Fruit fly (Drosophila melanogaster) S2 (cell line): ENCODE results near the gene Ir7d.

ENCODE experiments used
- CG8478 ChIP-seq: fragments of >200 bp; optimal IDR thresholded peaks from 2 replicates; lab custom pipeline; 2018
- CTCF ChIP-seq, 2 experiments: fragments of >200 bp; optimal IDR thresholded peaks; 2 replicates each; lab custom pipeline; 2018

Gene Ir7d

dm6 chrX:7888386-7889024 is 9.9 kb upstream of the Ir7d start, which contains the start of gene Acat1:
Gene Acat1, minus strand, starts transcription at chrX:7888785.
- no peak for TF ChIP-seq CG8478 (lab: Kevin White, UChicago)
- TF ChIP-seq CTCF (optimal IDR thresholded peaks at IDR 0.05; lab: Kevin White, UChicago), result no peak

- TF ChIP-seq CTCF (optimal IDR thresholded peaks at IDR 0.05; lab: Kevin White, UChicago) (no peak), CG8478 (lab: Kevin White, UChicago) (no peak)
Observed at dm6 chrX:7884360-7884759, 5.7 kb upstream of the Ir7d start, which contains the start of gene Ir7g. Gene Ir7g, plus strand, starts transcription at chrX:7884660.

- TF ChIP-seq CTCF (optimal IDR thresholded peaks at IDR 0.05; lab: Kevin White, UChicago) (no peak), CG8478 (lab: Kevin White, UChicago) (no peak)
Observed at dm6 chrX:7883926-7884325, 5.3 kb upstream of the Ir7d start, which contains the start of gene Ir7f. Gene Ir7f, minus strand, starts transcription at chrX:7884026.

dm6 chrX:7881579-7881978 is 2.9 kb upstream of the Ir7d start, which contains the start of gene Ir7e:
Gene Ir7e, minus strand, starts transcription at chrX:7881679.
- TF ChIP-seq CG8478 (lab: Kevin White, UChicago) (no peak), CTCF (optimal IDR thresholded peaks at IDR 0.05; lab: Kevin White, UChicago) (no peak)

DNA sequence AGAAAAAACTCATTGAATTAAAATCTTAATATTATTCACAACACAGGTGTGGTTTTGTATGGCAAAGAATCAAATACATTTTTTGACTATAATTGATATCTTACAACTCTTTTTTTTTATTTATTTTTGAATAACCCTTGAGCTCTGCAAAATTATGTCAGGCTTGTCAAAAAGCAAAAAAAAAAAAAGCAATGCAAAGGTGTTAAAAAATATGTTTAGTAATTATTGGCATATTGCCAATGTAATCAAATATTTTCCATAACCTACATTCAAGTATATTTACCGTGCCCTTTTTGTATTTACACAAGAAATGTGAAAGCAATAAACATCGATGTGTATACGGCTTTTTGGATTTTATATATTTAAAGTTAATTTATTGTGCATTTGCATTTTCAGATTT is 4.5 kb downstream of the Ir7d start, which contains the start of gene Ir7c:
Gene Ir7c (plus strand): TSS at position 301 of the 400 bp plus-strand sequence.
- no peak for TF ChIP-seq CG8478 (lab: Kevin White, UChicago)

- TF ChIP-seq CTCF (optimal IDR thresholded peaks at IDR 0.05; lab: Kevin White, UChicago) (no peak), CG8478 (lab: Kevin White, UChicago) (no peak)
Observed at dm6 chrX:7873172-7873930, 5.3 kb downstream of the Ir7d start, which contains the start of gene dec. Gene dec, minus strand, starts transcription at chrX:7873222.

DNA sequence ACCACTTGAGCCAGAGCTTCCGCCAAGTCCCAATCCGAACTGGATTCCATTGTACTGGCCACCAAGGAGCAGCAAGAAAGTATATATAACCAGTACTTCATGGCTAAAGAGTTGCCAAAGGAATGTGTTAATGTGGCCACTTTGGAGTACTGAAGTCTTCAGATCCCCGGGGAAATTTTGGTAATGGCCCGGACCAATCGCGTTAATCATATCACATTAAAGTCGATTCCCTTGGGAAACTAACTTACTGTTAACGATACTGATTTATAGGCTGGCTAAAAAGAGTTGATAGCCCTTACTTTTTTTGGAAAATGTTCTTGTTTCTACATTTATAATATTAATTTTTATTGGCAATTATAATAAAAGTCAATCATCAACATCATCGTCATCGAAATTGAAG is 11.8 kb downstream of the Ir7d start, which contains the start of gene Ir7b:
Gene Ir7b (minus strand): TSS at position 101 of the 400 bp plus-strand sequence.
- TF ChIP-seq CG8478 (lab: Kevin White, UChicago), result no peak
- no peak for TF ChIP-seq CTCF (optimal IDR thresholded peaks at IDR 0.05; lab: Kevin White, UChicago)

- TF ChIP-seq CTCF (optimal IDR thresholded peaks at IDR 0.05; lab: Kevin White, UChicago) (no peak), CG8478 (lab: Kevin White, UChicago) (no peak)
Observed at dm6 chrX:7857873-7858272, 20.8 kb downstream of the Ir7d start, which contains the start of gene CG1409. Gene CG1409, plus strand, starts transcription at chrX:7858173.

DNA sequence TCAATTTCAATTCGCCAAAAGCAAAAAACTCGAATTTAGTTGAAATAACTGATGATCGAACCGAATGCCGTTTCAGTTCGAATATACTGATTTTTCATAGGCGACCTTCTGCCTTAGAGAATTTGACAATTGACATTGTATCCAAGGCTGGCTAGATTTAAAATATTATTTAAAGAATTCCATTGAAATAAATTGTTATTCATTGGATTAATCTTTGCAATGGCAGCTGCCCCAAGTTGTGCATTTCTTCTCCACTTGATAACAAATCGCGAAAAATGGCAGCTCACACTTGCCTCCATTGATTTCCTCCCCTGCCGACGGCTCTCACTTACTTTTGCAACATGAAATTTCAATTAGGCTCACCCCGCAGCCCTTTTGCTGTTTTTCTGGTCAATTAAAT is 24.5 kb downstream of the Ir7d start, which contains the start of gene CG10920:
Gene CG10920 (minus strand): TSS at position 101 of the 400 bp plus-strand sequence.
- TF ChIP-seq CTCF (optimal IDR thresholded peaks at IDR 0.05; lab: Kevin White, UChicago) (no peak), CG8478 (lab: Kevin White, UChicago) (no peak)
